Worm (Caenorhabditis elegans): ENCODE data around the gene srw-77.

DNA sequence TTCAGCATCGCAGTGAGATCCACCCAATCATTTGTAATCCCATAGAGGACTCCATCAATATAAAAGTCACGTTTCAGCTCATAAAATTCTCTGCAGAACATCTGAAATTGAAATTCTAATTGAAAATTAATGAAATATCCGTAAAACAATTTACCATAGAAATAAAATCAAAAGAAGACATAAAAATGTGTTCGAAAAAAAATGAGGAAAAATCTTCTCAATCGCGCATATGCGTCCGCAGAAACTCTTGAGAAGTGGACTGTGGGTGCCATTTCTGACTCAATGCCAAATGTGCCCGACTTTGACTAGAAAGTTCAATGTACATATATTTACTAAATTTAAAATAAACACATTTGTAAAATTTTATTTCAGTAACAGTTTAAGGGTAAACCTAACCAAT lies 25.0 kb upstream of the srw-77 start, which contains the start of gene F14F8.9:
- TF ChIP-seq hlh-8 (tag; optimal IDR thresholded peaks at IDR 0.05), result no peak
- no peak for TF ChIP-seq pqm-1 (tag; optimal IDR thresholded peaks at IDR 0.05)
- no peak for TF ChIP-seq odd-2 (tag; optimal IDR thresholded peaks at IDR 0.05)
- no peak for TF ChIP-seq pat-9 (tag; optimal IDR thresholded peaks at IDR 0.05)
- TF ChIP-seq nhr-11 (tag; optimal IDR thresholded peaks at IDR 0.05), result no peak
- TF ChIP-seq hlh-13 (GFP tag; optimal IDR thresholded peaks at IDR 0.05), result no peak
- TF ChIP-seq ceh-48 (tag; optimal IDR thresholded peaks at IDR 0.05), result no peak
- no peak for TF ChIP-seq hlh-15 (tag; optimal IDR thresholded peaks at IDR 0.05)
- TF ChIP-seq ceh-22 (tag; optimal IDR thresholded peaks at IDR 0.05), result no peak
- TF ChIP-seq dve-1 (tag; optimal IDR thresholded peaks at IDR 0.05), result no peak
- TF ChIP-seq nfya-1 (tag; optimal IDR thresholded peaks at IDR 0.05), result no peak
- no peak for TF ChIP-seq rnt-1 (tag; optimal IDR thresholded peaks at IDR 0.05)

Data from whole organism, late embryonic.